Fruit fly (Drosophila melanogaster): ENCODE results near the gene mor.

Gene mor

dm6 chr3R:15965169-15965568 lies 7.5 kb downstream of the mor start, which contains the start of the genes CG32856 and Rbf2 (continued):
- TF ChIP-seq Blimp-1 (GFP tag; optimal IDR thresholded peaks at IDR 0.05) (peak; percentile 42), nerfin-1 (tag; optimal IDR thresholded peaks at IDR 0.05) (peak; percentile 75), CG17186 (GFP tag; optimal IDR thresholded peaks at IDR 0.05) (peak; percentile 14), hkb (optimal IDR thresholded peaks at IDR 0.05) (no peak), hkb (GFP tag; IDR thresholded peaks at IDR 0.05) (peak; percentile 73), CG5245 (GFP tag; optimal IDR thresholded peaks at IDR 0.05) (no peak), nom (GFP tag; optimal IDR thresholded peaks at IDR 0.05) (peak; percentile 5), NFAT (GFP tag; IDR thresholded peaks at IDR 0.05) (peak; percentile 68; the same call in 1 of the 2 replicates), Nf-YC (tag; optimal IDR thresholded peaks at IDR 0.05) (peak; percentile 11), CG6791 (GFP tag; IDR thresholded peaks at IDR 0.05; ENCODE audit: partially characterized antibody) (peak; percentile 95), ssp (GFP tag; IDR thresholded peaks at IDR 0.05) (peak; percentile 31), CG12769 (tag; optimal IDR thresholded peaks at IDR 0.05) (no peak), ken (GFP tag; IDR thresholded peaks at IDR 0.05) (no peak; the same call in 1 of the 3 replicates), CG11723 (GFP tag; optimal IDR thresholded peaks at IDR 0.05) (peak; percentile 43), tap (tag; optimal IDR thresholded peaks at IDR 0.05) (no peak), ind (GFP tag; optimal IDR thresholded peaks at IDR 0.05) (peak; percentile 65), Deaf1 (tag; optimal IDR thresholded peaks at IDR 0.05) (no peak), bab2 (GFP tag; optimal IDR thresholded peaks at IDR 0.05) (peak; percentile 78), Atf6 (GFP tag; IDR thresholded peaks at IDR 0.05) (peak; percentile 86), CG8478 (optimal IDR thresholded peaks at IDR 0.05) (no peak), CG10431 (GFP tag; optimal IDR thresholded peaks at IDR 0.05) (peak; percentile 58), sqz (GFP tag; optimal IDR thresholded peaks at IDR 0.05) (no peak), cato (GFP tag; optimal IDR thresholded peaks at IDR 0.05; ENCODE audit: borderline replicate concordance) (peak; percentile 38), CG18599 (GFP tag; optimal IDR thresholded peaks at IDR 0.05) (no peak), Vsx1 (GFP tag; optimal IDR thresholded peaks at IDR 0.05) (no peak), Meics (GFP tag; optimal IDR thresholded peaks at IDR 0.05) (peak; percentile 67), disco-r (GFP tag; optimal IDR thresholded peaks at IDR 0.05) (peak; percentile 46), zen2 (GFP tag; IDR thresholded peaks at IDR 0.05; ENCODE audit: partially characterized antibody) (peak; percentile 82), zf30C (GFP tag; optimal IDR thresholded peaks at IDR 0.05) (no peak), CG10543 (GFP tag; optimal IDR thresholded peaks at IDR 0.05) (no peak), lmd (GFP tag; IDR thresholded peaks at IDR 0.05) (no peak; the same call in 1 of the 2 replicates), da (GFP tag; optimal IDR thresholded peaks at IDR 0.05) (peak; percentile 42), Gsc (GFP tag; IDR thresholded peaks at IDR 0.05) (no peak), Six4 (GFP tag; optimal IDR thresholded peaks at IDR 0.05) (peak; percentile 48), CG12104 (GFP tag; optimal IDR thresholded peaks at IDR 0.05) (no peak), CG4854 (GFP tag; optimal IDR thresholded peaks at IDR 0.05) (peak; percentile 41), run (tag; optimal IDR thresholded peaks at IDR 0.05) (peak; percentile 64), eve (GFP tag; optimal IDR thresholded peaks at IDR 0.05) (no peak), pb (GFP tag; optimal IDR thresholded peaks at IDR 0.05) (no peak), CG2875 (GFP tag; optimal IDR thresholded peaks at IDR 0.05) (peak; percentile 3), CG3163 (GFP tag; optimal IDR thresholded peaks at IDR 0.05) (no peak), vnd (GFP tag; IDR thresholded peaks at IDR 0.05; ENCODE audit: partially characterized antibody) (peak; percentile 73), H15 (GFP tag; IDR thresholded peaks at IDR 0.05) (no peak), esg (GFP tag; conservative IDR thresholded peaks at IDR 0.05) (peak; percentile 87), Tbp (GFP tag; optimal IDR thresholded peaks at IDR 0.05) (no peak), dmrt11E (tag; optimal IDR thresholded peaks at IDR 0.05) (peak; percentile 80), Poxn (GFP tag; IDR thresholded peaks at IDR 0.05) (no peak), sc (optimal IDR thresholded peaks at IDR 0.05) (no peak), sc (GFP tag; optimal IDR thresholded peaks at IDR 0.05) (no peak), Hr51 (GFP tag; optimal IDR thresholded peaks at IDR 0.05) (peak; percentile 67 to 89), YL-1 (GFP tag; optimal IDR thresholded peaks at IDR 0.05) (peak; percentile 72), z (GFP tag; IDR thresholded peaks at IDR 0.05) (no peak)

All from whole organism, embryonic.